Worm (Caenorhabditis elegans): ENCODE results near the gene srw-7.

DNA sequence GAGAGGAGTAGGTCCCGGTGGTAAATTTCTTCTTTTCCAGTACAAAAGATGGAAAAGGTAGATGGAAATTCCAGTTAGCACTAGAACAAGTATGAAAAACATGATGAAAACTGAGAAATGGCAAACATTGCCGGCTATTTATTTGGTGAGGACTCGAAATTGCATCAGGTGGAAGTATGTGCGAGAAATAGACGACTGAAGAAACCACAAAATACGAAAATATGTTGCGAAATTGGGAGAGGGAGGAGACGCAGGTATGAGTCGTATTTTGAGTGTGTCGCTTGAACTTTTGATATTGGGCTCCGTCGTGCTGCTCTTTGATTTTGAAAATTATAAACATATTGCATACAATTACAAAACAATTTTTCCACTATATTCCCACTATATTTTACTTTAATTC is 2.7 kb upstream of the srw-7 start, which contains the start of gene cyp-33C8:
- TF ChIP-seq sea-1 (GFP tag; conservative IDR thresholded peaks at IDR 0.05) = no peak
- TF ChIP-seq F13C5.2 (tag; optimal IDR thresholded peaks at IDR 0.05) = no peak
- TF ChIP-seq ama-1 (optimal IDR thresholded peaks at IDR 0.05) = no peak
- no peak for TF ChIP-seq tbx-11 (GFP tag; IDR thresholded peaks at IDR 0.05)
- no peak for TF ChIP-seq aly-1 (tag; optimal IDR thresholded peaks at IDR 0.05)
- no peak for TF ChIP-seq hnd-1 (tag; optimal IDR thresholded peaks at IDR 0.05)
- no peak for TF ChIP-seq B0310.2 (tag; optimal IDR thresholded peaks at IDR 0.05)
- no peak for TF ChIP-seq scrt-1 (GFP tag; IDR thresholded peaks at IDR 0.05)
- TF ChIP-seq ceh-36 (tag; optimal IDR thresholded peaks at IDR 0.05) = no peak
- no peak for TF ChIP-seq tbx-37 (GFP tag; conservative IDR thresholded peaks at IDR 0.05)
- no peak for TF ChIP-seq ets-7 (tag; optimal IDR thresholded peaks at IDR 0.05)
- TF ChIP-seq tra-4 (tag; optimal IDR thresholded peaks at IDR 0.05) = no peak
- TF ChIP-seq flt-1 (GFP tag; IDR thresholded peaks at IDR 0.05) = no peak
- TF ChIP-seq hmbx-1 (tag; optimal IDR thresholded peaks at IDR 0.05) = no peak
